Fruit fly (Drosophila melanogaster): ENCODE measurements around the gene qless.

- TF ChIP-seq foxo (GFP tag; optimal IDR thresholded peaks at IDR 0.05): no peak
- TF ChIP-seq sv (GFP tag; optimal IDR thresholded peaks at IDR 0.05): no peak
- TF ChIP-seq h (GFP tag; optimal IDR thresholded peaks at IDR 0.05): no peak
- TF ChIP-seq CG9705 (GFP tag; optimal IDR thresholded peaks at IDR 0.05): no peak
- TF ChIP-seq lola (GFP tag; optimal IDR thresholded peaks at IDR 0.05): no peak
- no peak for TF ChIP-seq Jra (GFP tag; optimal IDR thresholded peaks at IDR 0.05)
These were observed 59.3 kb downstream of the qless start, which contains the start of gene bnk for dm6 chr3R:31193062-31193461.
